Worm (Caenorhabditis elegans) whole organism, late embryonic: ENCODE data around the gene F53F1.6.
"Not testable (repeated sequence)": the region's sequence is repeated elsewhere in the genome, so short reads cannot be mapped to it uniquely, and the experiment has no call there.

Experiments used
- C08G9.2 ChIP-seq: sonication (generic microtip); optimal IDR thresholded peaks from 2 replicates; lab custom pipeline; 2016; ENCODE audit warnings: mild to moderate bottlenecking, missing genetic modification characterization, moderate library complexity, missing compliant biosample characterization
- C38D4.7 ChIP-seq: fragments of 200-800 bp; sonication (Bioruptor generic); optimal IDR thresholded peaks from 2 replicates; lab custom pipeline; 2018; ENCODE audit warnings: mild to moderate bottlenecking, missing genetic modification characterization, moderate library complexity, missing compliant biosample characterization
- K02D7.2 ChIP-seq: sonication (generic microtip); optimal IDR thresholded peaks from 2 replicates; lab custom pipeline; 2017; ENCODE audit warnings: mild to moderate bottlenecking, missing genetic modification characterization, missing compliant biosample characterization
- K09A11.1 ChIP-seq: sonication (generic microtip); optimal IDR thresholded peaks from 2 replicates; lab custom pipeline; 2017; ENCODE audit warnings: antibody characterized with exemption, mild to moderate bottlenecking, missing genetic modification characterization, missing compliant biosample characterization; ENCODE audit not compliant: insufficient read depth
- T23F11.4 ChIP-seq: fragments of 200-800 bp; sonication (Bioruptor generic); optimal IDR thresholded peaks from 2 replicates; lab custom pipeline; 2018; ENCODE audit warnings: mild to moderate bottlenecking, missing genetic modification characterization, missing compliant biosample characterization
- ceh-14 ChIP-seq: sonication (generic microtip); optimal IDR thresholded peaks from 2 replicates; lab custom pipeline; 2016; ENCODE audit warnings: missing genotype, missing genetic modification characterization, missing compliant biosample characterization
- ceh-18 ChIP-seq: sonication (generic microtip); optimal IDR thresholded peaks from 2 replicates; lab custom pipeline; 2016; ENCODE audit warnings: missing genetic modification characterization, missing compliant biosample characterization
- ceh-19 ChIP-seq: fragments of 200-800 bp; sonication (Bioruptor generic); optimal IDR thresholded peaks from 2 replicates; lab custom pipeline; 2018; ENCODE audit warnings: mild to moderate bottlenecking, missing genetic modification characterization, missing compliant biosample characterization
- ceh-24 ChIP-seq: sonication (generic microtip); optimal IDR thresholded peaks from 2 replicates; lab custom pipeline; 2016; ENCODE audit warnings: mild to moderate bottlenecking, missing genetic modification characterization, missing compliant biosample characterization
- ceh-30 ChIP-seq: fragments of 150-350 bp; optimal IDR thresholded peaks from 2 replicates; lab custom pipeline; 2014; ENCODE audit warnings: missing biosample characterization, missing genetic modification characterization
- ceh-34 ChIP-seq: sonication (generic microtip); optimal IDR thresholded peaks from 2 replicates; lab custom pipeline; 2016; ENCODE audit warnings: mild to moderate bottlenecking, missing genetic modification characterization, missing compliant biosample characterization
- ceh-45 ChIP-seq: fragments of 200-800 bp; sonication (Bioruptor generic); IDR thresholded peaks from 2 replicates; pipeline ENCODE4 v1.3.6; 2022; ENCODE audit warnings: missing genetic modification reagents, missing genetic modification characterization, missing compliant biosample characterization
- che-1 ChIP-seq: sonication (generic microtip); optimal IDR thresholded peaks from 2 replicates; lab custom pipeline; 2016; ENCODE audit warnings: mild to moderate bottlenecking, missing genetic modification characterization, missing compliant biosample characterization
- dmd-4 ChIP-seq: sonication (generic microtip); optimal IDR thresholded peaks from 2 replicates; lab custom pipeline; 2016; ENCODE audit warnings: borderline replicate concordance, missing genetic modification characterization, missing compliant biosample characterization
- fax-1 ChIP-seq: sonication (generic microtip); optimal IDR thresholded peaks from 2 replicates; lab custom pipeline; 2016; ENCODE audit warnings: missing genotype, missing genetic modification characterization, missing compliant biosample characterization
- gmeb-2 ChIP-seq: sonication (generic microtip); optimal IDR thresholded peaks from 2 replicates; lab custom pipeline; 2016; ENCODE audit warnings: missing genetic modification characterization, inconsistent platforms, missing compliant biosample characterization
- hlh-15 ChIP-seq: sonication (generic microtip); optimal IDR thresholded peaks from 2 replicates; lab custom pipeline; 2016; ENCODE audit warnings: missing genetic modification characterization, missing compliant biosample characterization
- hlh-8 ChIP-seq: sonication (generic microtip); optimal IDR thresholded peaks from 2 replicates; lab custom pipeline; 2016; ENCODE audit warnings: missing genotype, missing genetic modification characterization, missing compliant biosample characterization
- madf-2 ChIP-seq: sonication (generic microtip); optimal IDR thresholded peaks from 2 replicates; lab custom pipeline; 2017; ENCODE audit warnings: missing genetic modification characterization, missing compliant biosample characterization
- mec-3 ChIP-seq: sonication (generic microtip); optimal IDR thresholded peaks from 2 replicates; lab custom pipeline; 2016; ENCODE audit warnings: borderline replicate concordance, missing genetic modification characterization, missing compliant biosample characterization
- nfya-1 ChIP-seq: sonication (generic microtip); optimal IDR thresholded peaks from 2 replicates; lab custom pipeline; 2017; ENCODE audit warnings: missing genetic modification characterization, mild to moderate bottlenecking, missing compliant biosample characterization, antibody characterized with exemption, moderate library complexity
- nhr-11 ChIP-seq: fragments of 150-350 bp; optimal IDR thresholded peaks from 2 replicates; lab custom pipeline; 2014; ENCODE audit warnings: missing biosample characterization, missing genetic modification characterization
- nhr-232 ChIP-seq: sonication (generic microtip); optimal IDR thresholded peaks from 2 replicates; lab custom pipeline; 2016; ENCODE audit warnings: missing genetic modification characterization, missing compliant biosample characterization
- npax-4 ChIP-seq: sonication (generic microtip); optimal IDR thresholded peaks from 2 replicates; lab custom pipeline; 2016; ENCODE audit warnings: missing genetic modification characterization, missing compliant biosample characterization
- odd-2 ChIP-seq: sonication (generic microtip); optimal IDR thresholded peaks from 2 replicates; lab custom pipeline; 2017; ENCODE audit warnings: antibody characterized with exemption, mild to moderate bottlenecking, missing genetic modification characterization, missing compliant biosample characterization
- pag-3 ChIP-seq: sonication (generic microtip); optimal IDR thresholded peaks from 2 replicates; lab custom pipeline; 2016; ENCODE audit warnings: missing compliant biosample characterization, missing genetic modification characterization, borderline replicate concordance
- pax-1 ChIP-seq: fragments of 150-350 bp; optimal IDR thresholded peaks from 2 replicates; lab custom pipeline; 2014; ENCODE audit warnings: missing biosample characterization, missing genetic modification characterization
- pros-1 ChIP-seq: fragments of 150-350 bp; optimal IDR thresholded peaks from 2 replicates; lab custom pipeline; 2014; ENCODE audit warnings: missing biosample characterization, missing genetic modification reagents, missing genetic modification characterization
- sdc-2 ChIP-seq: sonication (generic microtip); optimal IDR thresholded peaks from 2 replicates; lab custom pipeline; 2016; ENCODE audit warnings: missing genotype, missing genetic modification characterization, missing compliant biosample characterization
- sox-4 ChIP-seq: sonication (generic microtip); optimal IDR thresholded peaks from 2 replicates; lab custom pipeline; 2017; ENCODE audit warnings: mild to moderate bottlenecking, missing genetic modification characterization, inconsistent platforms, missing compliant biosample characterization
- syd-9 ChIP-seq: sonication (generic microtip); optimal IDR thresholded peaks from 2 replicates; lab custom pipeline; 2016; ENCODE audit warnings: mild to moderate bottlenecking, missing genetic modification characterization, moderate library complexity, missing compliant biosample characterization
- tbx-7 ChIP-seq: sonication (generic microtip); optimal IDR thresholded peaks from 2 replicates; lab custom pipeline; 2016; ENCODE audit warnings: missing genotype, missing genetic modification characterization, missing compliant biosample characterization
- ttx-3 ChIP-seq: sonication (generic microtip); optimal IDR thresholded peaks from 2 replicates; lab custom pipeline; 2016; ENCODE audit warnings: missing genetic modification reagents, missing genetic modification characterization, missing compliant biosample characterization
- unc-42 ChIP-seq: sonication (generic microtip); optimal IDR thresholded peaks from 2 replicates; lab custom pipeline; 2016; ENCODE audit warnings: missing genotype, missing genetic modification characterization, missing compliant biosample characterization
- zip-5 ChIP-seq: sonication (generic microtip); optimal IDR thresholded peaks from 2 replicates; lab custom pipeline; 2016; ENCODE audit warnings: missing genetic modification characterization, missing compliant biosample characterization

Gene F53F1.6

DNA sequence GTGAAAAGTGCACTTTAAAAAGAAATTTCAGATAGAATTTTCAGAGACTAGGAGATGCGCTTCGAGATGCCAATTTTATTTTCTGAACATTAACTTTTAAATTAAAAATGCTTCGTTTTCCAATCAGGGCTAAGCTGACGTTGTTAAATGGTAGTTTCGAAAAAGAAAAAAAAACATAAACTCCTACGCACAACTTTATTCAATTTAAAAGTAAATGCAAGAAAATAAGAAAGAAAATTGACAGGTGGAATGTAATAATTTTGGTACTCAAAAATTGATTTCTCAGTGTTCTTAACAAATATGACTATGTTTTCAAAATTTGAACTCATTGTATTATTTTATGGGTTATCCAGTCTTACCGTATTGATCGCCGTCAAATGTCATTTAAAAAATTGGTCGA is 35.9 kb upstream of the F53F1.6 start, which contains the start of gene lurp-2:
lurp-2 (plus strand) TSS at position 301 of the 400 bp plus-strand sequence.
- TF ChIP-seq npax-4 (tag; lab: Kevin White, UChicago) (no peak), mec-3 (tag; lab: Kevin White, UChicago) (no peak), nhr-11 (tag; lab: Kevin White, UChicago) (no peak), hlh-8 (tag; lab: Kevin White, UChicago) (no peak), ceh-18 (tag; lab: Kevin White, UChicago) (no peak), ceh-30 (tag; lab: Kevin White, UChicago) (no peak), sox-4 (no peak), zip-5 (tag; lab: Kevin White, UChicago) (no peak), nfya-1 (tag; lab: Kevin White, UChicago) (no peak), C38D4.7 (GFP tag; lab: Kevin White, UChicago) (no peak), C08G9.2 (tag; lab: Kevin White, UChicago) (no peak)
- TF ChIP-seq, all 69 proteins: peak for 0

DNA sequence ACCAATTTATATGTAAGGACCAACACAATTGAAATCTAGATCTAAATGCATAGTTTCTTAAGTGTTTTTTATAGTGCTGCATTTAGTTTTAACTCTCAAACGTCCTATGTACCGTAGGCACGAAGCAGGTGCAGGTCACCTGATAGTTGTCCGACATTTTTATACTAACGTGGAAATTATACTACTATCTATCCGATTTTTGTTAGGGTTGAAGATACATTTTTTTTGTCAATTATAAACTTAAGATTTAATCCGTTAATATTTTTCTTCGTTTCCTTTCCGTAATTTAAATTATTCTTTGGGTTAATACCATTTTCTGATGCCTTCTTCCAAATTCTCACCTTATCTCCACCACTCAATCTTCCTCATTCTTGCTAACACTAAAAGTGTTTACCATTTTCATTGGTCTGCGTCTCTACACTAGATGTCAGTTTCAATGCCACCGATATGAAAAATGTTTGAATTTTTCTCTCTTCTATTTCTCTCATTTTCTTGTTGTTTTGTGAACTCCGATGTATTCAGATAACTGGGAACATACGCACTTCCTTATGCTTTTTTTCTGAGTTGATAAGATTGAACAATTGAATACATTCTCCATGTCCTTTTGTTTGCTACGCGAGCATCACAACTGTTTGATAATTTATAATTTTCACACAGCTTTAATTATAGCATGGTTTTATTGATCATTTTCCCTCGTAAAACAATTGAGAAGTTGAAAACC is 28.0 kb upstream of the F53F1.6 start, which contains the start of gene Y2H9A.4:
Y2H9A.4 (plus strand) TSS at position 671 of the 721 bp plus-strand sequence.
- no peak for TF ChIP-seq ceh-45 (GFP tag; lab: Robert Waterston, UW)
- TF ChIP-seq K02D7.2 (tag; lab: Kevin White, UChicago) = no peak
- no peak for TF ChIP-seq che-1 (tag; lab: Kevin White, UChicago)
- no peak for TF ChIP-seq zip-5 (tag; lab: Kevin White, UChicago)
- TF ChIP-seq ceh-34 (tag; lab: Kevin White, UChicago) = no peak
- TF ChIP-seq madf-2 (tag; lab: Kevin White, UChicago) = no peak
- TF ChIP-seq nhr-232 (tag; lab: Kevin White, UChicago) = no peak
- TF ChIP-seq ceh-30 (tag; lab: Kevin White, UChicago) = no peak
- no peak for TF ChIP-seq ceh-19 (GFP tag; lab: Kevin White, UChicago)
- no peak for TF ChIP-seq syd-9
- TF ChIP-seq ttx-3 (tag; lab: Kevin White, UChicago) = no peak
- TF ChIP-seq dmd-4 (tag; lab: Kevin White, UChicago) = no peak
- no peak for TF ChIP-seq fax-1 (tag; lab: Kevin White, UChicago)
- TF ChIP-seq ceh-14 (tag; lab: Kevin White, UChicago) = no peak
- no peak for TF ChIP-seq nfya-1 (tag; lab: Kevin White, UChicago)
- no peak for TF ChIP-seq tbx-7 (tag; lab: Kevin White, UChicago)

DNA sequence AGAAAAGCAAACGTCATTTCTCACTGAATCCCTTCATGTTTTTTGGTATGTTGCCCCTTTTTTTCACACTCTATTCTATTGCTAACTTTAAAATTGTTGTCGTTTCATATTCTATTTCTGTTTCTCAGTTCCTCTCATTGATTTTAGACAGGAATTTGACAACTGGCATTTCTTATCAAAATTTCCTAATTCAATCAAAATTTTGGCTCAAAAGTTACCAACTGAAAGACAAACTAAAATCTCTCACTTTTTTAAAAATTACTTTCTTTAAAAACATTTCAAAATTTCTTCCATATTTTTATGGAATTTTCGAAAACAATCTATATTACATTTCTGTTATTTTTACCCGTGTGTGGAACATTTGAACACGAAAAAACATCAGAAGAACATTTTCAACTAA is 26.1 kb upstream of the F53F1.6 start, which contains the start of gene Y2H9A.6:
Y2H9A.6 (plus strand) TSS at position 301 of the 400 bp plus-strand sequence.
- TF ChIP-seq unc-42, pros-1, hlh-15 (tag; lab: Kevin White, UChicago): not testable (repeated sequence)

DNA sequence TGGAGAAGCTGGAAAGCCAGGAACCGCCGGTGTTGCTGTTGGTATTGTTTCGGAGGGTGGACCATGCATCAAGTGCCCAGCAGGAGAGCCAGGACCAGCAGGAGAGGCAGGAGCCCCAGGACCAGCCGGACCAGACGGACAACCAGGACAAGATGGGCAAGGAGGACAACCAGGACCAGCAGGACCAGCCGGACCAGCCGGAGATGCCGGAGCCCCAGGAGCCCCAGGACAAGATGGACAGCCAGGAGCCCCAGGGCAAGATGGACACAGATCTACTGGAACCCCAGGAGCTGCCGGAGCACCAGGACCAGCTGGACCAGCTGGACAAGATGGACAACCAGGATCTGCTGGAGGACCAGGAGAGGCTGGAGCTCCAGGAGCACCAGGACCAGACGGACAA is 25.4 kb upstream of the F53F1.6 start:
- TF ChIP-seq ceh-24 (tag; lab: Kevin White, UChicago) (no peak), pax-1 (tag; lab: Kevin White, UChicago) (no peak), fax-1 (tag; lab: Kevin White, UChicago) (no peak), pag-3 (tag; lab: Kevin White, UChicago) (no peak), hlh-15 (tag; lab: Kevin White, UChicago) (no peak), gmeb-2 (tag; lab: Kevin White, UChicago) (no peak), sdc-2 (tag; lab: Kevin White, UChicago) (no peak), hlh-8 (tag; lab: Kevin White, UChicago) (no peak), odd-2 (tag; lab: Kevin White, UChicago) (no peak), T23F11.4 (GFP tag; lab: Kevin White, UChicago) (no peak), ceh-30 (tag; lab: Kevin White, UChicago) (no peak), K09A11.1 (tag; lab: Kevin White, UChicago) (no peak), npax-4 (tag; lab: Kevin White, UChicago) (no peak), ceh-14 (tag; lab: Kevin White, UChicago) (no peak)
- TF ChIP-seq, all 69 proteins: peak for 0
